Worm (Caenorhabditis elegans) whole organism, young adult: ENCODE data around the gene ehs-1.

ENCODE experiments used
- B0261.1 ChIP-seq: sonication (generic microtip); optimal IDR thresholded peaks from 2 replicates; lab custom pipeline; 2016; ENCODE audit warnings: mild to moderate bottlenecking, missing genetic modification characterization, moderate library complexity, missing compliant biosample characterization
- F55B11.4 ChIP-seq: sonication (generic microtip); optimal IDR thresholded peaks from 2 replicates; lab custom pipeline; 2016; ENCODE audit warnings: missing compliant biosample characterization, missing genetic modification characterization, borderline replicate concordance; ENCODE audit not compliant: insufficient read depth
- T26A5.8 ChIP-seq: sonication (generic microtip); optimal IDR thresholded peaks from 2 replicates; lab custom pipeline; 2016; ENCODE audit warnings: missing genetic modification characterization, missing compliant biosample characterization
- ama-1 ChIP-seq, 3 experiments: fragments of 150-350 bp in 1 of 3; sonication (generic microtip) in 2 of 3; optimal IDR thresholded peaks; 2 replicates each; lab custom pipeline; 2014 to 2018; ENCODE audit warnings: missing biosample characterization in 2 of 3, missing genetic modification characterization in 2 of 3, missing genetic modification reagents in 2 of 3
- attf-3 ChIP-seq: fragments of 200-800 bp; sonication (Bioruptor generic); conservative IDR thresholded peaks from 2 replicates; pipeline ENCODE4 v1.3.6; 2022; ENCODE audit warnings: missing genetic modification reagents, missing genetic modification characterization, missing compliant biosample characterization
- gei-17 ChIP-seq: fragments of 200-800 bp; sonication (Bioruptor generic); optimal IDR thresholded peaks from 2 replicates; lab custom pipeline; 2018; ENCODE audit warnings: mild to moderate bottlenecking, missing genetic modification characterization, missing compliant biosample characterization
- him-1 ChIP-seq: sonication (generic microtip); optimal IDR thresholded peaks from 2 replicates; lab custom pipeline; 2016; ENCODE audit warnings: missing genotype, missing genetic modification reagents, missing genetic modification characterization, missing compliant biosample characterization
- hsf-1 ChIP-seq: fragments of 200-800 bp; sonication (Bioruptor generic); IDR thresholded peaks from 2 replicates; pipeline ENCODE4 v1.3.6; 2022; ENCODE audit warnings: missing genetic modification reagents, missing genetic modification characterization, missing compliant biosample characterization
- lin-54 ChIP-seq: fragments of 200-800 bp; sonication (Bioruptor generic); optimal IDR thresholded peaks from 2 replicates; lab custom pipeline; 2018; ENCODE audit warnings: mild to moderate bottlenecking, missing genetic modification characterization, missing compliant biosample characterization
- madf-8 ChIP-seq: fragments of 200-800 bp; sonication (Bioruptor generic); conservative IDR thresholded peaks from 2 replicates; pipeline ENCODE4 v1.3.6; 2022; ENCODE audit warnings: missing genetic modification reagents, missing genetic modification characterization, missing compliant biosample characterization
- repo-1 ChIP-seq: sonication (generic microtip); optimal IDR thresholded peaks from 2 replicates; lab custom pipeline; 2017; ENCODE audit warnings: mild to moderate bottlenecking, missing genetic modification characterization, missing compliant biosample characterization
- tlf-1 ChIP-seq: fragments of 200-800 bp; sonication (Bioruptor generic); optimal IDR thresholded peaks from 2 replicates; lab custom pipeline; 2018; ENCODE audit warnings: mild to moderate bottlenecking, missing genetic modification characterization, missing compliant biosample characterization

DNA sequence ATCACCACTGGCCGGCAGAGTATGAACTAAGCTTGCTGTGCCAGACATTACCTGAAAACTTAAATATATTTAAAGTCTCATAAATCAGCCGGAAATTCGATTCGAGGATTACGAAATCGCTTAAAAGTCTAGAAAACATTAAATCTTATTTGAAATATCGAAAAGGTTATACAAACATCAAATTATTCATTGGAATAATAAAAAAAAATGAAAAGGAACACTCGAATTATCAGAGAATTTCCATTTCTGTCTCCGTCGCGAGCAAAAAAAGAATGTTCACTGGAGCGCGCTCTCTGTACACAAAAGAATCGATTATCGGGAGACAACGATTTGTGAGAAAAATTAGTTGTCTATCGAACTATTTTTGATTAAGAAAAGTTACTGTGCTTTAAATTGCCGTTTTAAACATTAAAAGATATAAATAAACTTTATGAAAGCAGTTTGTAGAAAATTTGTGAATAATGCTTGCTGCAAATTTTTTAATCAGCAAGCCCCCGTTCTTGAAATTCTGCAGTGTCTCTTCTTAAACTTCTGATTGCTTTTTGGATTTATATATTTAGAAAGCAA is 15.7 kb downstream of the ehs-1 start, which contains the start of gene fzo-1:
- TF ChIP-seq tlf-1 (no peak), T26A5.8 (tag; lab: Kevin White, UChicago) (no peak), repo-1 (no peak), B0261.1 (tag; lab: Kevin White, UChicago) (no peak), madf-8 (no peak), ama-1 (optimal IDR thresholded peaks at IDR 0.05; lab: Kevin White, UChicago) (no peak), ama-1 (GFP tag; optimal IDR thresholded peaks at IDR 0.05; lab: Kevin White, UChicago) (no peak), him-1 (no peak), lin-54 (GFP tag; lab: Kevin White, UChicago) (no peak), attf-3 (GFP tag; lab: Robert Waterston, UW) (no peak), hsf-1 (GFP tag; lab: Robert Waterston, UW) (no peak), F55B11.4 (tag; lab: Kevin White, UChicago) (no peak), gei-17 (GFP tag; lab: Kevin White, UChicago) (no peak)
